Fruit fly (Drosophila melanogaster) whole organism, embryonic: ENCODE results near the gene Abl.

Source experiments
- Ada2b ChIP-seq: fragments of 200-800 bp; sonication (Bioruptor generic); IDR thresholded peaks from 2 replicates; pipeline ENCODE4 v1.3.6; 2022; ENCODE audit warnings: missing biosample characterization, missing genetic modification characterization
- Asciz ChIP-seq: fragments of 200-800 bp; sonication (Bioruptor generic); optimal IDR thresholded peaks from 2 replicates; lab custom pipeline; 2017; ENCODE audit warnings: missing biosample characterization, mild to moderate bottlenecking, missing genetic modification characterization, missing genetic modification reagents
- Blimp-1 ChIP-seq: fragments of 200-800 bp; sonication (Bioruptor generic); optimal IDR thresholded peaks from 3 replicates; lab custom pipeline; 2018; ENCODE audit warnings: missing biosample characterization, missing genetic modification characterization, mild to moderate bottlenecking, moderate library complexity, missing genetic modification reagents
- CG10366 ChIP-seq: fragments of 200-800 bp; sonication (Bioruptor generic); IDR thresholded peaks from 2 replicates; pipeline ENCODE4 v1.3.6; 2022; ENCODE audit warnings: missing biosample characterization, missing genetic modification characterization
- CG11504 ChIP-seq: fragments of 200-800 bp; sonication (Bioruptor generic); optimal IDR thresholded peaks from 3 replicates; lab custom pipeline; 2019; ENCODE audit warnings: missing biosample characterization, mild to moderate bottlenecking, missing genetic modification characterization, moderate library complexity
- CG12219 ChIP-seq: fragments of 200-800 bp; sonication (Bioruptor generic); optimal IDR thresholded peaks from 3 replicates; lab custom pipeline; 2018; ENCODE audit warnings: missing biosample characterization, mild to moderate bottlenecking, missing genetic modification characterization
- CG12391 ChIP-seq: fragments of 200-800 bp; sonication (Bioruptor generic); optimal IDR thresholded peaks from 3 replicates; lab custom pipeline; 2018; ENCODE audit warnings: missing biosample characterization, mild to moderate bottlenecking, missing genetic modification characterization, moderate library complexity
- CG12659 ChIP-seq: fragments of 200-800 bp; sonication (Bioruptor generic); optimal IDR thresholded peaks from 3 replicates; lab custom pipeline; 2017; ENCODE audit warnings: mild to moderate bottlenecking, missing biosample characterization, missing genetic modification reagents, missing genetic modification characterization
- CG14710 ChIP-seq: fragments of 200-800 bp; sonication (Bioruptor generic); optimal IDR thresholded peaks from 3 replicates; lab custom pipeline; 2019; ENCODE audit warnings: missing biosample characterization, mild to moderate bottlenecking, missing genetic modification characterization, moderate library complexity
- CG1603 ChIP-seq: fragments of 200-800 bp; sonication (Bioruptor generic); optimal IDR thresholded peaks from 2 replicates; lab custom pipeline; 2019; ENCODE audit warnings: missing biosample characterization, mild to moderate bottlenecking, missing genetic modification characterization, moderate library complexity
- CG17385 ChIP-seq: fragments of 200-800 bp; sonication (Bioruptor generic); optimal IDR thresholded peaks from 3 replicates; lab custom pipeline; 2018; ENCODE audit warnings: missing biosample characterization, mild to moderate bottlenecking, missing genetic modification characterization
- CG18476 ChIP-seq: fragments of 200-800 bp; sonication (Bioruptor generic); optimal IDR thresholded peaks from 2 replicates; lab custom pipeline; 2016; ENCODE audit warnings: missing biosample characterization, mild to moderate bottlenecking, missing genetic modification characterization
- CG18764 ChIP-seq: fragments of 200-800 bp; sonication (Bioruptor generic); optimal IDR thresholded peaks from 3 replicates; lab custom pipeline; 2016; ENCODE audit warnings: missing biosample characterization, missing genetic modification characterization
- CG2875 ChIP-seq: fragments of 200-800 bp; sonication (Bioruptor generic); optimal IDR thresholded peaks from 2 replicates; lab custom pipeline; 2017; ENCODE audit warnings: missing biosample characterization, mild to moderate bottlenecking, missing genetic modification characterization, missing genetic modification reagents
- CG32532 ChIP-seq: fragments of 200-800 bp; sonication (Bioruptor generic); IDR thresholded peaks from 2 replicates; pipeline ENCODE4 v1.3.6; 2022; ENCODE audit warnings: missing biosample characterization, missing genetic modification characterization
- CG4854 ChIP-seq: fragments of 200-800 bp; sonication (Bioruptor generic); optimal IDR thresholded peaks from 2 replicates; lab custom pipeline; 2016; ENCODE audit warnings: missing biosample characterization, missing genetic modification characterization, inconsistent platforms
- CG5180 ChIP-seq: fragments of 200-800 bp; sonication (Bioruptor generic); optimal IDR thresholded peaks from 3 replicates; lab custom pipeline; 2017; ENCODE audit warnings: missing biosample characterization, missing genetic modification characterization, mild to moderate bottlenecking, moderate library complexity, missing genetic modification reagents
- CG7839 ChIP-seq: fragments of 200-800 bp; sonication (Bioruptor generic); optimal IDR thresholded peaks from 3 replicates; lab custom pipeline; 2018; ENCODE audit warnings: missing biosample characterization, mild to moderate bottlenecking, missing genetic modification characterization, moderate library complexity
- CG8089 ChIP-seq: fragments of 200-800 bp; sonication (Bioruptor generic); optimal IDR thresholded peaks from 3 replicates; lab custom pipeline; 2016; ENCODE audit warnings: missing biosample characterization, missing genetic modification characterization
- CG8388 ChIP-seq: fragments of 200-800 bp; sonication (Bioruptor generic); optimal IDR thresholded peaks from 2 replicates; lab custom pipeline; 2019; ENCODE audit warnings: missing biosample characterization, mild to moderate bottlenecking, missing genetic modification characterization, moderate library complexity
- CG9609 ChIP-seq: fragments of 200-800 bp; sonication (Bioruptor generic); optimal IDR thresholded peaks from 3 replicates; lab custom pipeline; 2016; ENCODE audit warnings: missing biosample characterization, missing genetic modification characterization
- Fer1 ChIP-seq: fragments of 200-800 bp; sonication (Bioruptor generic); optimal IDR thresholded peaks from 2 replicates; lab custom pipeline; 2017; ENCODE audit warnings: missing biosample characterization, mild to moderate bottlenecking, missing genetic modification characterization
- Sox100B ChIP-seq: fragments of 200-800 bp; sonication (Bioruptor generic); optimal IDR thresholded peaks from 3 replicates; lab custom pipeline; 2018; ENCODE audit warnings: missing biosample characterization, mild to moderate bottlenecking, missing genetic modification characterization
- YL-1 ChIP-seq: fragments of 200-800 bp; sonication (Bioruptor generic); optimal IDR thresholded peaks from 3 replicates; lab custom pipeline; 2017; ENCODE audit warnings: missing biosample characterization, mild to moderate bottlenecking, missing genetic modification characterization
- ab ChIP-seq: fragments of 200-800 bp; sonication (Bioruptor generic); optimal IDR thresholded peaks from 2 replicates; lab custom pipeline; 2016; ENCODE audit warnings: missing biosample characterization, missing genetic modification characterization
- chif ChIP-seq, 2 experiments: fragments of 200-800 bp; sonication (Bioruptor generic); optimal IDR thresholded peaks; 3 replicates each; lab custom pipeline; 2016; ENCODE audit warnings: missing biosample characterization in 2 of 2, missing genetic modification characterization in 2 of 2
- chm ChIP-seq: fragments of 200-800 bp; sonication (Bioruptor generic); IDR thresholded peaks from 2 replicates; pipeline ENCODE4 v1.3.6; 2022; ENCODE audit warnings: missing biosample characterization, missing genetic modification characterization
- dmrt99B ChIP-seq: fragments of 200-800 bp; sonication (Bioruptor generic); optimal IDR thresholded peaks from 2 replicates; lab custom pipeline; 2018; ENCODE audit warnings: missing biosample characterization, mild to moderate bottlenecking, missing genetic modification characterization, moderate library complexity
- dpn ChIP-seq, 2 experiments: fragments of 200-800 bp; sonication (Bioruptor generic); optimal IDR thresholded peaks; 3 replicates each; lab custom pipeline; 2016; ENCODE audit warnings: missing biosample characterization in 2 of 2, missing genetic modification characterization in 2 of 2
- fd64A ChIP-seq: fragments of 200-800 bp; sonication (Bioruptor generic); optimal IDR thresholded peaks from 3 replicates; lab custom pipeline; 2018; ENCODE audit warnings: missing biosample characterization, mild to moderate bottlenecking, missing genetic modification characterization
- ftz-f1 ChIP-seq: fragments of 200-800 bp; sonication (Bioruptor generic); optimal IDR thresholded peaks from 2 replicates; lab custom pipeline; 2016; ENCODE audit warnings: missing biosample characterization, missing genetic modification characterization
- hkb ChIP-seq, 2 experiments: fragments of 200-800 bp in 1 of 2; fragments of >200 bp in 1 of 2; sonication (Bioruptor generic) in 1 of 2; IDR thresholded peaks in 1 of 2; optimal IDR thresholded peaks in 1 of 2; 2 replicates each; pipeline versions ENCODE4 v1.3.6 to Lab custom; 2017 to 2022; ENCODE audit warnings: missing biosample characterization in 1 of 2, missing genetic modification characterization in 1 of 2
- insv ChIP-seq, 2 experiments: fragments of 200-800 bp; sonication (Bioruptor generic); optimal IDR thresholded peaks; 3 replicates each; lab custom pipeline; 2016 to 2018; ENCODE audit warnings: missing biosample characterization in 2 of 2, missing genetic modification characterization in 2 of 2
- lola ChIP-seq, 3 experiments: fragments of >200 bp in 2 of 3; fragments of 200-800 bp in 1 of 3; sonication (Bioruptor generic) in 1 of 3; optimal IDR thresholded peaks; 2 replicates each; lab custom pipeline; 2017 to 2019; ENCODE audit warnings: missing biosample characterization in 3 of 3, missing genetic modification characterization in 3 of 3, mild to moderate bottlenecking in 1 of 3, moderate library complexity in 1 of 3
- row ChIP-seq: fragments of 200-800 bp; sonication (Bioruptor generic); IDR thresholded peaks from 3 replicates; pipeline ENCODE4 v1.3.6; 2022; ENCODE audit warnings: missing biosample characterization, missing genetic modification characterization
- slou ChIP-seq: fragments of 200-800 bp; sonication (Bioruptor generic); optimal IDR thresholded peaks from 3 replicates; lab custom pipeline; 2016; ENCODE audit warnings: missing biosample characterization, missing genetic modification characterization
- sob ChIP-seq: fragments of 200-800 bp; sonication (Bioruptor generic); IDR thresholded peaks from 2 replicates; pipeline ENCODE4 v1.3.6; 2022; ENCODE audit warnings: missing biosample characterization, missing genetic modification characterization
- sqz ChIP-seq: fragments of 200-800 bp; sonication (Bioruptor generic); optimal IDR thresholded peaks from 3 replicates; lab custom pipeline; 2018; ENCODE audit warnings: missing biosample characterization, mild to moderate bottlenecking, missing genetic modification characterization
- tio ChIP-seq: fragments of 200-800 bp; sonication (Bioruptor generic); optimal IDR thresholded peaks from 2 replicates; lab custom pipeline; 2017; ENCODE audit warnings: missing biosample characterization, missing genetic modification characterization, inconsistent platforms
- ttk ChIP-seq: fragments of 200-800 bp; sonication (Bioruptor generic); IDR thresholded peaks from 2 replicates; pipeline ENCODE4 v2.1.2; 2022; ENCODE audit warnings: missing biosample characterization, missing genetic modification characterization
- unpg ChIP-seq: fragments of 200-800 bp; sonication (Bioruptor generic); optimal IDR thresholded peaks from 3 replicates; lab custom pipeline; 2018; ENCODE audit warnings: missing biosample characterization, mild to moderate bottlenecking, missing genetic modification characterization, moderate library complexity

The Abl gene

DNA sequence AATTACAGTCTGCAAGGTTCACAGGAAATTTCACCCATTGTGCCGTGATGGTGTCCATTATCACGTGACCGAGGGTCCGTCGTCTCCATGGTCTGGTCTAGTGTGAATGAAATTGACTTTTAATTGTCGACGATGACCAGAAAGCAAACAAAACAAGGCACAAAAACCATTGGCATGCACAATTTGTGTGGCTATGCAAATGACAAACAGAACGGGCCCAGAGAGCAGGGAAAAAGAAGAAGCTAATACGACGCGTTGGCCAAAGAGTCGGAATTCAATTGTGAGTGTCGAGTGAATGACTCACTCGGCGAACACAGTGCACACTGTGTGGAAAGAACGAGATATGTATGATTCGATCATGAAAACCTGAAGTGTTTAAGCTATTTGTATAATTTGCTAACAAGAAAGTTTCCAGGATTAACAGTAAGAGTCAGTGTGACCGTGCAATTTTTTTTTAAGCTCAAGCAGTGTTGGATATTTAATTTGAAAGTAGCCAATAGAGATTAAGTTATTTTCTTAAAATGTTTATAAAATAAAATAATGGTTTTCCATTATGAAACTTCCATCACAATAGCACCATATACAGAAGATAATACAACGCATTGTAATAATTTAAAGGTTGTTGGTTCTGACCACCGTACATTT, 12.0 kb downstream of the Abl start (continued):
- TF ChIP-seq row (GFP tag; lab: Robert Waterston, UW): peak; percentile 54; the same call in 2 of the 3 replicates
- no peak for TF ChIP-seq CG9609 (GFP tag; lab: Kevin White, UChicago)
- TF ChIP-seq CG18476 (GFP tag; lab: Kevin White, UChicago): no peak
- TF ChIP-seq CG7839: peak; percentile 58
- 0 out of 2 replicates have a peak, but pooled peaks have one; percentile 18 for TF ChIP-seq sob (GFP tag; lab: Robert Waterston, UW)
- TF ChIP-seq YL-1 (GFP tag; lab: Kevin White, UChicago): no peak
- TF ChIP-seq unpg (GFP tag; lab: Kevin White, UChicago): peak; percentile 27
- no peak for TF ChIP-seq slou
- no peak for TF ChIP-seq CG4854 (GFP tag; lab: Kevin White, UChicago)
- peak; percentile 29 for TF ChIP-seq CG14710 (tag; lab: Kevin White, UChicago)
- peak; percentile 18 for TF ChIP-seq Sox100B
- TF ChIP-seq sqz (GFP tag; lab: Kevin White, UChicago): no peak
- TF ChIP-seq CG8089 (GFP tag; lab: Kevin White, UChicago): no peak
- peak; percentile 52 for TF ChIP-seq CG11504 (tag; lab: Kevin White, UChicago)
- peak; percentile 16 for TF ChIP-seq dmrt99B (tag; lab: Kevin White, UChicago)
- no peak for TF ChIP-seq CG18764
- TF ChIP-seq CG8388: peak; percentile 22
- no peak for TF ChIP-seq CG5180 (GFP tag; lab: Kevin White, UChicago)
- peak; percentile 3 for TF ChIP-seq CG2875 (GFP tag; lab: Kevin White, UChicago)
- TF ChIP-seq CG12219 (GFP tag; lab: Kevin White, UChicago): no peak
- TF ChIP-seq Asciz (GFP tag; lab: Kevin White, UChicago): no peak
- TF ChIP-seq chm (GFP tag; lab: Robert Waterston, UW): no peak
- peak; percentile 12 for TF ChIP-seq CG12659
- TF ChIP-seq CG12391 (tag; lab: Kevin White, UChicago): peak; percentile 37
- 0 out of 2 replicates have a peak, but pooled peaks have one; percentile 27 for TF ChIP-seq CG32532 (GFP tag; lab: Robert Waterston, UW)
- peak; percentile 23; the same call in 1 of the 2 replicates for TF ChIP-seq CG10366 (GFP tag; lab: Robert Waterston, UW)
- TF ChIP-seq dpn (GFP tag; optimal IDR thresholded peaks at IDR 0.05; lab: Kevin White, UChicago): peak in 1 of 2 experiments; percentile 15
- peak in 1 of 2 experiments; percentile 6 for TF ChIP-seq chif (GFP tag; optimal IDR thresholded peaks at IDR 0.05; lab: Kevin White, UChicago)
- TF ChIP-seq tio (GFP tag; lab: Kevin White, UChicago): peak; percentile 6
- no peak for TF ChIP-seq Fer1 (GFP tag; lab: Kevin White, UChicago)
- TF ChIP-seq CG1603 (tag; lab: Kevin White, UChicago): no peak
- TF ChIP-seq ab (GFP tag; lab: Kevin White, UChicago): no peak
- TF ChIP-seq fd64A (GFP tag; lab: Kevin White, UChicago): no peak
- no peak for TF ChIP-seq insv (GFP tag; optimal IDR thresholded peaks at IDR 0.05; lab: Kevin White, UChicago)
- TF ChIP-seq Ada2b (GFP tag; lab: Robert Waterston, UW): no peak
- TF ChIP-seq lola (GFP tag; optimal IDR thresholded peaks at IDR 0.05; lab: Kevin White, UChicago): peak in 1 of 3 experiments; percentile 59
- no peak for TF ChIP-seq ftz-f1 (GFP tag; lab: Kevin White, UChicago)
- no peak for TF ChIP-seq ttk (GFP tag; lab: Robert Waterston, UW)
- TF ChIP-seq CG17385 (GFP tag; lab: Kevin White, UChicago): peak; percentile 39
- TF ChIP-seq hkb (optimal IDR thresholded peaks at IDR 0.05; lab: Kevin White, UChicago): no peak
- no peak for TF ChIP-seq hkb (GFP tag; IDR thresholded peaks at IDR 0.05; lab: Robert Waterston, UW)
- peak; percentile 9 for TF ChIP-seq Blimp-1 (GFP tag; lab: Kevin White, UChicago)
